Fruit fly (Drosophila melanogaster): Measurements from ENCODE around the gene ScsbetaA.

dm6 chr3R:8896740-8897139, 41.8 kb upstream of the ScsbetaA start:
- peak; percentile 45 for TF ChIP-seq crc (GFP tag; optimal IDR thresholded peaks at IDR 0.05)
- no peak for TF ChIP-seq CG6791 (GFP tag; IDR thresholded peaks at IDR 0.05; ENCODE audit: partially characterized antibody)
- TF ChIP-seq Side (GFP tag; optimal IDR thresholded peaks at IDR 0.05): peak; percentile 68
- peak; percentile 12 for TF ChIP-seq oc (tag; optimal IDR thresholded peaks at IDR 0.05)
- TF ChIP-seq CG43689 (GFP tag; IDR thresholded peaks at IDR 0.05): no peak
- no peak for TF ChIP-seq Bgb (GFP tag; IDR thresholded peaks at IDR 0.05; ENCODE audit: partially characterized antibody)
- TF ChIP-seq ato (GFP tag; IDR thresholded peaks at IDR 0.05; ENCODE audit: partially characterized antibody): no peak
- peak; percentile 63 for TF ChIP-seq az2 (GFP tag; optimal IDR thresholded peaks at IDR 0.05)
- TF ChIP-seq CG30403 (GFP tag; optimal IDR thresholded peaks at IDR 0.05): peak; percentile 78
- no peak for TF ChIP-seq stc (GFP tag; IDR thresholded peaks at IDR 0.05)
- TF ChIP-seq croc (GFP tag; conservative IDR thresholded peaks at IDR 0.05): peak; percentile 40; the same call in 2 of the 3 replicates
- TF ChIP-seq lola (GFP tag; optimal IDR thresholded peaks at IDR 0.05): peak in 1 of 3 experiments; percentile 59
- no peak for TF ChIP-seq luna (GFP tag; optimal IDR thresholded peaks at IDR 0.05)
- TF ChIP-seq CG7786 (GFP tag; optimal IDR thresholded peaks at IDR 0.05): peak; percentile 71
